Fruit fly (Drosophila melanogaster) whole organism, embryonic: ENCODE results near the gene Edg91.

ENCODE experiments used
- chinmo ChIP-seq: fragments of 200-800 bp; sonication (Bioruptor generic); IDR thresholded peaks from 4 replicates; pipeline ENCODE4 v1.3.6; 2022; ENCODE audit warnings: missing biosample characterization, missing genetic modification characterization; ENCODE audit not compliant: partially characterized antibody
- lola ChIP-seq, 3 experiments: fragments of >200 bp in 2 of 3; fragments of 200-800 bp in 1 of 3; sonication (Bioruptor generic) in 1 of 3; optimal IDR thresholded peaks; 2 replicates each; lab custom pipeline; 2017 to 2019; ENCODE audit warnings: missing biosample characterization in 3 of 3, missing genetic modification characterization in 3 of 3, mild to moderate bottlenecking in 1 of 3, moderate library complexity in 1 of 3

dm6 chr3R:17616541-17616940 lies 5.2 kb upstream of the Edg91 start:
- TF ChIP-seq chinmo (GFP tag; lab: Robert Waterston, UW) (no peak), lola (GFP tag; optimal IDR thresholded peaks at IDR 0.05; lab: Kevin White, UChicago) (no peak)
